Fruit fly (Drosophila melanogaster) whole organism, embryonic: Measurements from ENCODE around the gene CG32437.

ENCODE experiments used
- Atf3 ChIP-seq: fragments of 200-800 bp; sonication (Bioruptor generic); optimal IDR thresholded peaks from 3 replicates; lab custom pipeline; 2016; ENCODE audit warnings: missing biosample characterization, missing genetic modification characterization
- CG10147 ChIP-seq: fragments of 200-800 bp; sonication (Bioruptor generic); optimal IDR thresholded peaks from 2 replicates; lab custom pipeline; 2019; ENCODE audit warnings: missing biosample characterization, mild to moderate bottlenecking, missing genetic modification characterization, moderate library complexity
- CG10209 ChIP-seq: fragments of 200-800 bp; sonication (Bioruptor generic); optimal IDR thresholded peaks from 3 replicates; lab custom pipeline; 2017; ENCODE audit warnings: missing biosample characterization, mild to moderate bottlenecking, missing genetic modification characterization, missing genetic modification reagents
- CG10565 ChIP-seq: fragments of 200-800 bp; sonication (Bioruptor generic); optimal IDR thresholded peaks from 3 replicates; lab custom pipeline; 2016; ENCODE audit warnings: missing biosample characterization, mild to moderate bottlenecking, missing genetic modification characterization
- CG1529 ChIP-seq: fragments of 200-800 bp; sonication (Bioruptor generic); optimal IDR thresholded peaks from 3 replicates; lab custom pipeline; 2018; ENCODE audit warnings: missing biosample characterization, missing genetic modification characterization
- CG15601 ChIP-seq: fragments of 200-800 bp; sonication (Bioruptor generic); optimal IDR thresholded peaks from 3 replicates; lab custom pipeline; 2019; ENCODE audit warnings: missing biosample characterization, mild to moderate bottlenecking, missing genetic modification characterization, moderate library complexity
- CG15696 ChIP-seq: fragments of 200-800 bp; sonication (Bioruptor generic); optimal IDR thresholded peaks from 2 replicates; lab custom pipeline; 2019; ENCODE audit warnings: missing biosample characterization, mild to moderate bottlenecking, missing genetic modification characterization, moderate library complexity
- CG17361 ChIP-seq: fragments of 200-800 bp; sonication (Bioruptor generic); IDR thresholded peaks from 3 replicates; pipeline ENCODE4 v1.3.6; 2022; ENCODE audit warnings: missing biosample characterization, missing genetic modification characterization
- CG18262 ChIP-seq: fragments of 200-800 bp; optimal IDR thresholded peaks from 3 replicates; lab custom pipeline; 2019; ENCODE audit warnings: missing biosample characterization, mild to moderate bottlenecking, missing genetic modification characterization, moderate library complexity
- CG18599 ChIP-seq: fragments of 200-800 bp; sonication (Bioruptor generic); optimal IDR thresholded peaks from 3 replicates; lab custom pipeline; 2017; ENCODE audit warnings: missing biosample characterization, missing genetic modification characterization, mild to moderate bottlenecking, moderate library complexity, missing genetic modification reagents
- CG2120 ChIP-seq: fragments of 200-800 bp; sonication (Bioruptor generic); optimal IDR thresholded peaks from 3 replicates; lab custom pipeline; 2016; ENCODE audit warnings: missing biosample characterization, missing genetic modification characterization
- CG2202 ChIP-seq: fragments of 200-800 bp; sonication (Bioruptor generic); optimal IDR thresholded peaks from 2 replicates; lab custom pipeline; 2018; ENCODE audit warnings: missing biosample characterization, mild to moderate bottlenecking, missing genetic modification characterization
- CG31441 ChIP-seq: fragments of 200-800 bp; sonication (Bioruptor generic); IDR thresholded peaks from 2 replicates; pipeline ENCODE4 v1.3.6; 2022; ENCODE audit warnings: missing biosample characterization, missing genetic modification characterization
- CG34224 ChIP-seq: fragments of 200-800 bp; sonication (Bioruptor generic); IDR thresholded peaks from 3 replicates; pipeline ENCODE4 v1.3.6; 2022; ENCODE audit warnings: missing biosample characterization, missing genetic modification characterization; ENCODE audit not compliant: partially characterized antibody
- CG8359 ChIP-seq: fragments of 200-800 bp; sonication (Bioruptor generic); optimal IDR thresholded peaks from 2 replicates; lab custom pipeline; 2017; ENCODE audit warnings: missing biosample characterization, mild to moderate bottlenecking, missing genetic modification characterization, borderline replicate concordance
- CG8944 ChIP-seq: fragments of 200-800 bp; sonication (Bioruptor generic); optimal IDR thresholded peaks from 3 replicates; lab custom pipeline; 2016; ENCODE audit warnings: missing biosample characterization, missing genetic modification characterization
- CG9437 ChIP-seq: fragments of 200-800 bp; sonication (Bioruptor generic); optimal IDR thresholded peaks from 2 replicates; lab custom pipeline; 2018; ENCODE audit warnings: missing biosample characterization, mild to moderate bottlenecking, missing genetic modification characterization
- CG9817 ChIP-seq: fragments of 200-800 bp; sonication (Bioruptor generic); optimal IDR thresholded peaks from 2 replicates; lab custom pipeline; 2018; ENCODE audit warnings: missing biosample characterization, mild to moderate bottlenecking, missing genetic modification characterization, moderate library complexity
- CHES-1-like ChIP-seq: fragments of 200-800 bp; sonication (Bioruptor generic); optimal IDR thresholded peaks from 2 replicates; lab custom pipeline; 2016; ENCODE audit warnings: missing biosample characterization, missing genetic modification characterization
- CrebB ChIP-seq: fragments of 200-800 bp; sonication (Bioruptor generic); optimal IDR thresholded peaks from 3 replicates; lab custom pipeline; 2018; ENCODE audit warnings: missing biosample characterization, mild to moderate bottlenecking, missing genetic modification characterization
- Dad ChIP-seq: fragments of 200-800 bp; sonication (Bioruptor generic); optimal IDR thresholded peaks from 3 replicates; lab custom pipeline; 2016; ENCODE audit warnings: missing biosample characterization, missing genetic modification characterization
- Elba2 ChIP-seq: fragments of 200-800 bp; sonication (Bioruptor generic); optimal IDR thresholded peaks from 3 replicates; lab custom pipeline; 2016; ENCODE audit warnings: missing biosample characterization, missing genetic modification characterization
- Ets65A ChIP-seq: fragments of 200-800 bp; sonication (Bioruptor generic); peaks from one replicate; lab custom pipeline; 2016; ENCODE audit warnings: missing biosample characterization, missing genetic modification characterization
- GATAe ChIP-seq: fragments of 200-800 bp; sonication (Bioruptor generic); conservative IDR thresholded peaks from 2 replicates; pipeline ENCODE4 v1.3.6; 2022; ENCODE audit warnings: missing biosample characterization, missing genetic modification characterization
- Lim3 ChIP-seq: fragments of 200-800 bp; sonication (Bioruptor generic); IDR thresholded peaks from 2 replicates; pipeline ENCODE4 v1.3.6; 2022; ENCODE audit warnings: missing biosample characterization, missing genetic modification characterization
- Max ChIP-seq: fragments of 200-800 bp; sonication (Bioruptor generic); optimal IDR thresholded peaks from 2 replicates; lab custom pipeline; 2016; ENCODE audit warnings: missing biosample characterization, mild to moderate bottlenecking, missing genetic modification characterization
- Meics ChIP-seq: fragments of 200-800 bp; sonication (Bioruptor generic); optimal IDR thresholded peaks from 2 replicates; lab custom pipeline; 2017; ENCODE audit warnings: missing biosample characterization, mild to moderate bottlenecking, missing genetic modification characterization
- Mrtf ChIP-seq: fragments of 200-800 bp; sonication (Bioruptor generic); IDR thresholded peaks from 3 replicates; pipeline ENCODE4 v1.3.6; 2022; ENCODE audit warnings: missing biosample characterization, missing genetic modification characterization
- Ravus ChIP-seq: fragments of 200-800 bp; sonication (Bioruptor generic); IDR thresholded peaks from 2 replicates; pipeline ENCODE4 v1.3.6; 2022; ENCODE audit warnings: missing biosample characterization, missing genetic modification characterization
- Sry-β ChIP-seq: fragments of 200-800 bp; sonication (Bioruptor generic); optimal IDR thresholded peaks from 2 replicates; lab custom pipeline; 2018; ENCODE audit warnings: missing biosample characterization, mild to moderate bottlenecking, missing genetic modification characterization, moderate library complexity
- ab ChIP-seq: fragments of 200-800 bp; sonication (Bioruptor generic); optimal IDR thresholded peaks from 2 replicates; lab custom pipeline; 2016; ENCODE audit warnings: missing biosample characterization, missing genetic modification characterization
- ato ChIP-seq: fragments of 200-800 bp; sonication (Bioruptor generic); IDR thresholded peaks from 2 replicates; pipeline ENCODE4 v1.3.6; 2022; ENCODE audit warnings: missing biosample characterization, missing genetic modification characterization; ENCODE audit not compliant: partially characterized antibody
- bigmax ChIP-seq: fragments of 200-800 bp; sonication (Bioruptor generic); optimal IDR thresholded peaks from 2 replicates; lab custom pipeline; 2018; ENCODE audit warnings: missing biosample characterization, mild to moderate bottlenecking, missing genetic modification characterization
- croc ChIP-seq: fragments of 200-800 bp; sonication (Bioruptor generic); conservative IDR thresholded peaks from 3 replicates; pipeline ENCODE4 v1.3.6; 2022; ENCODE audit warnings: missing biosample characterization, missing genetic modification characterization
- crol ChIP-seq: fragments of 200-800 bp; sonication (Bioruptor generic); IDR thresholded peaks from 2 replicates; pipeline ENCODE4 v1.3.6; 2022; ENCODE audit warnings: missing biosample characterization, missing genetic modification characterization
- da ChIP-seq: fragments of 200-800 bp; sonication (Bioruptor generic); optimal IDR thresholded peaks from 2 replicates; lab custom pipeline; 2016; ENCODE audit warnings: missing biosample characterization, missing genetic modification characterization
- insv ChIP-seq, 2 experiments: fragments of 200-800 bp; sonication (Bioruptor generic); optimal IDR thresholded peaks; 3 replicates each; lab custom pipeline; 2016 to 2018; ENCODE audit warnings: missing biosample characterization in 2 of 2, missing genetic modification characterization in 2 of 2
- lilli ChIP-seq: fragments of 200-800 bp; sonication (Bioruptor generic); optimal IDR thresholded peaks from 3 replicates; lab custom pipeline; 2016; ENCODE audit warnings: missing biosample characterization, missing genetic modification characterization
- mam ChIP-seq: fragments of 200-800 bp; sonication (Bioruptor generic); optimal IDR thresholded peaks from 3 replicates; lab custom pipeline; 2016; ENCODE audit warnings: missing biosample characterization, missing genetic modification characterization
- pan ChIP-seq, 4 experiments: fragments of >200 bp in 3 of 4; fragments of 200-800 bp in 1 of 4; sonication (Bioruptor generic) in 1 of 4; optimal IDR thresholded peaks in 3 of 4; IDR thresholded peaks in 1 of 4; 2 replicates each; pipeline versions ENCODE4 v1.3.6 to Lab custom; 2017 to 2022; ENCODE audit warnings: missing biosample characterization in 2 of 4, missing genetic modification characterization in 2 of 4, mixed read lengths in 1 of 4
- pb ChIP-seq: fragments of 200-800 bp; sonication (Bioruptor generic); optimal IDR thresholded peaks from 3 replicates; lab custom pipeline; 2016; ENCODE audit warnings: missing biosample characterization, missing genetic modification characterization
- sens-2 ChIP-seq: fragments of 200-800 bp; sonication (Bioruptor generic); IDR thresholded peaks from 2 replicates; pipeline ENCODE4 v1.3.6; 2022; ENCODE audit warnings: missing biosample characterization, missing genetic modification characterization
- shn ChIP-seq: fragments of 200-800 bp; sonication (Bioruptor generic); optimal IDR thresholded peaks from 3 replicates; lab custom pipeline; 2016; ENCODE audit warnings: missing biosample characterization, missing genetic modification characterization
- sima ChIP-seq: fragments of 200-800 bp; sonication (Bioruptor generic); optimal IDR thresholded peaks from 2 replicates; lab custom pipeline; 2016; ENCODE audit warnings: missing biosample characterization, missing genetic modification characterization
- slp2 ChIP-seq: fragments of 200-800 bp; sonication (Bioruptor generic); optimal IDR thresholded peaks from 2 replicates; lab custom pipeline; 2016; ENCODE audit warnings: missing biosample characterization, missing genetic modification characterization
- stc ChIP-seq: fragments of 200-800 bp; sonication (Bioruptor generic); IDR thresholded peaks from 2 replicates; pipeline ENCODE4 v1.3.6; 2022; ENCODE audit warnings: missing biosample characterization, missing genetic modification characterization
- unc-4 ChIP-seq: fragments of 200-800 bp; sonication (Bioruptor generic); IDR thresholded peaks from 2 replicates; pipeline ENCODE4 v1.3.6; 2022; ENCODE audit warnings: missing biosample characterization, missing genetic modification characterization; ENCODE audit not compliant: partially characterized antibody
- yki ChIP-seq: fragments of >200 bp; optimal IDR thresholded peaks from 3 replicates; lab custom pipeline; 2018
- zen ChIP-seq: fragments of 200-800 bp; sonication (Bioruptor generic); optimal IDR thresholded peaks from 3 replicates; lab custom pipeline; 2018; ENCODE audit warnings: missing biosample characterization, mild to moderate bottlenecking, missing genetic modification characterization, moderate library complexity

CG32437 gene

dm6 chr3L:21317416-21318259 is 39.8 kb upstream of the CG32437 start, which contains the start of gene Pc (continued):
- TF ChIP-seq pb (GFP tag; lab: Kevin White, UChicago) = no peak
- no peak for TF ChIP-seq stc (GFP tag; lab: Robert Waterston, UW)
- TF ChIP-seq Dad (GFP tag; lab: Kevin White, UChicago) = peak; percentile 1
- TF ChIP-seq da (GFP tag; lab: Kevin White, UChicago) = peak; percentile 0
- peak; percentile 39 for TF ChIP-seq CG2120 (GFP tag; lab: Kevin White, UChicago)
- no peak for TF ChIP-seq Meics
- no peak for TF ChIP-seq CG31441 (GFP tag; lab: Robert Waterston, UW)
- peak; percentile 26 for TF ChIP-seq mam
- no peak for TF ChIP-seq CG10209 (GFP tag; lab: Kevin White, UChicago)
- TF ChIP-seq Lim3 = no peak
- TF ChIP-seq croc (GFP tag; lab: Robert Waterston, UW) = no peak
- TF ChIP-seq CG17361 (GFP tag; lab: Robert Waterston, UW) = peak; percentile 36; the same call in 1 of the 3 replicates
- peak; percentile 72; the same call in 1 of the 2 replicates for TF ChIP-seq ato
- TF ChIP-seq CHES-1-like (GFP tag; lab: Kevin White, UChicago) = peak; percentile 66
- no peak for TF ChIP-seq insv (GFP tag; optimal IDR thresholded peaks at IDR 0.05; lab: Kevin White, UChicago)
- TF ChIP-seq crol = no peak
- no peak for TF ChIP-seq CG9437 (GFP tag; lab: Kevin White, UChicago)
- TF ChIP-seq sima (GFP tag; lab: Kevin White, UChicago) = peak; percentile 34
- TF ChIP-seq ab (GFP tag; lab: Kevin White, UChicago) = no peak
- peak; percentile 86 for TF ChIP-seq unc-4 (GFP tag; lab: Robert Waterston, UW)
- no peak for TF ChIP-seq Ravus (GFP tag; lab: Robert Waterston, UW)
- TF ChIP-seq CrebB (tag; lab: Kevin White, UChicago) = no peak
- no peak for TF ChIP-seq CG8944 (GFP tag; lab: Kevin White, UChicago)
- no peak for TF ChIP-seq shn (GFP tag; lab: Kevin White, UChicago)
- peak; percentile 79 for TF ChIP-seq CG34224
- TF ChIP-seq CG10147 (GFP tag; lab: Kevin White, UChicago) = no peak
- TF ChIP-seq Mrtf (GFP tag; lab: Robert Waterston, UW) = no peak
- no peak for TF ChIP-seq CG8359
- TF ChIP-seq slp2 (GFP tag; lab: Kevin White, UChicago) = peak; percentile 16
- no peak for TF ChIP-seq pan (optimal IDR thresholded peaks at IDR 0.05; lab: Kevin White, UChicago)
- no peak for TF ChIP-seq pan (GFP tag; optimal IDR thresholded peaks at IDR 0.05 in 1 of 2, IDR thresholded peaks at IDR 0.05 in 1 of 2)
- TF ChIP-seq Ets65A = peak; percentile 4
- TF ChIP-seq CG18262 = no peak
- no peak for TF ChIP-seq sens-2 (GFP tag; lab: Robert Waterston, UW)
- TF ChIP-seq yki (lab: Kevin White, UChicago) = no peak
- TF ChIP-seq CG9817 = peak; percentile 23
- no peak for TF ChIP-seq CG15696 (tag; lab: Kevin White, UChicago)
- no peak for TF ChIP-seq Elba2 (GFP tag; lab: Kevin White, UChicago)
- TF ChIP-seq Sry-β (GFP tag; lab: Kevin White, UChicago) = no peak
- TF ChIP-seq CG2202 = no peak
- TF ChIP-seq Atf3 = no peak
- no peak for TF ChIP-seq CG18599 (GFP tag; lab: Kevin White, UChicago)
- peak; percentile 78 for TF ChIP-seq zen
- no peak for TF ChIP-seq CG10565 (GFP tag; lab: Kevin White, UChicago)
- no peak for TF ChIP-seq CG1529 (GFP tag; lab: Kevin White, UChicago)
- peak; percentile 3 for TF ChIP-seq lilli (GFP tag; lab: Kevin White, UChicago)
- TF ChIP-seq Max (GFP tag; lab: Kevin White, UChicago) = peak; percentile 30
- TF ChIP-seq GATAe (GFP tag; lab: Robert Waterston, UW) = no peak
- no peak for TF ChIP-seq bigmax (GFP tag; lab: Kevin White, UChicago)
- peak; percentile 32 for TF ChIP-seq CG15601 (tag; lab: Kevin White, UChicago)
